Fruit fly (Drosophila melanogaster): ENCODE data around the gene Xport-A.

Xport-A gene

DNA sequence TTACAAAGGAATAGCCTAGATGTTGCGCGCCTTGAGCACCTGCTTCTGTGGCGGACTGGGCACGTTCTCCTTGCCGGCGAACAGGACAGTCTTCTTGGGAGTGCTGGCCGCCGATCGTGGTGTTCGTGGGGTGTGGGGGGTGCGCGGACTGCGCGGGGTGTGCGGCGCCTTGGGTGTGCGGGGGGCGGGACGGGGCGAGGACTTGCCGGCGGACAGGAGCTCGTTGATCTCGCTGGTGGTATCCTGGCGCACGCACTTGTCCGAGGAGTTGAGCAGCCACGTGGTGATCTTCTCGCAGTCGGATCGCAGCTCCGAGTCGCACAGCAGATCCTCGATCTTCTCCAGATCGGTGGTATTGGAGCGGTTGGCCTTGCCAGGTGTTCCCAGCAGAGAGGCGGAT lies 17.0 kb upstream of the Xport-A start (continued):
- TF ChIP-seq Tbp (GFP tag; optimal IDR thresholded peaks at IDR 0.05): no peak
- TF ChIP-seq CG5953 (GFP tag; IDR thresholded peaks at IDR 0.05): no peak
- TF ChIP-seq HLH4C (GFP tag; IDR thresholded peaks at IDR 0.05; ENCODE audit: partially characterized antibody): 0 out of 3 replicates have a peak, but pooled peaks have one; percentile 27
- no peak for TF ChIP-seq repo (GFP tag; optimal IDR thresholded peaks at IDR 0.05)
- no peak for TF ChIP-seq CG43689 (GFP tag; IDR thresholded peaks at IDR 0.05)
- no peak for TF ChIP-seq CG1024 (GFP tag; IDR thresholded peaks at IDR 0.05)
- no peak for TF ChIP-seq CG7987 (GFP tag; optimal IDR thresholded peaks at IDR 0.05)
- no peak for TF ChIP-seq CG4424 (GFP tag; optimal IDR thresholded peaks at IDR 0.05)
- no peak for TF ChIP-seq p53 (GFP tag; optimal IDR thresholded peaks at IDR 0.05)
- no peak for TF ChIP-seq CG12659 (GFP tag; optimal IDR thresholded peaks at IDR 0.05)
- no peak for TF ChIP-seq caup (GFP tag; optimal IDR thresholded peaks at IDR 0.05; ENCODE audit: severe bottlenecking)
- peak; percentile 39 for TF ChIP-seq Hr39 (optimal IDR thresholded peaks at IDR 0.05)
- no peak for TF ChIP-seq jigr1 (GFP tag; IDR thresholded peaks at IDR 0.05)

DNA sequence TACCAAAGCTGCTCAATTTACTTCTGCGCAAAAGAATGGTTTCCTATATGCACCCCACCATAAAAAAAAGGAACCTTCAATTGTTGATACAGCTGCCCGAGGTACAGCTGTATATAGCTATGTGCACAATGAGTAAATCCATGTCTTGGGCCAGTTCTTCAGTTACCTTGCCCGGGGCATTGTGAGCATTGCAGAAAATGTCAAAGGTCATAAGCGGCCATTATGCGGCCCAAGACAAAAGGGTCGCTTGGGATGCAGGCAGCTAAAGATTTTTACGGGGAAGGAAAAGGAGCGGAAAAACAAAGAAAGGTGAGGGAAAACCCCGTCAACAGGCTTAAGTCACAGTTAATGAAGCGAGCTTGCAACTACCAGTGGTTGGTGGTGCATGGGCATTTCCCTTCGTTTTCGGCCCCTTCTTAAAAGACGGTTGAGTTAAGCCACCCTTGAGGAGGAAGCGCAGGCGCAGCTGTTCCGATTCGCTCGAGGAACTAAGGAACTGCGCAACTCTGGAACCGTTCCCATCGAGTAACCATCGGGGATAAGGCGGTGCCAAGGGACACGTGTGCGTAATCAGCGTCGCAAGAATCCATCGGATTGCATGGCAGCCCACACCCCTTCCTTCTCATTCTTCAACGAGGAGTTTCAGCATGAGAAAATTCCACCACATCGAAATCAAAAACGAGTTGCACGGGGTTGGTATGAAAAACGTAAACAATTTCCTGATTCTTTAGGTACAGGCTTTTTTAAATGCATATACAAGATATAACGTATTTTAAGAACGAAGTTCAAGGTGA lies 15.9 kb upstream of the Xport-A start:
- no peak for TF ChIP-seq fru (optimal IDR thresholded peaks at IDR 0.05)
- no peak for TF ChIP-seq B-H1 (GFP tag; IDR thresholded peaks at IDR 0.05)
- no peak for TF ChIP-seq CG3065 (GFP tag; optimal IDR thresholded peaks at IDR 0.05)
- TF ChIP-seq zen (tag; optimal IDR thresholded peaks at IDR 0.05): peak; percentile 86
- TF ChIP-seq CG8290 (GFP tag; optimal IDR thresholded peaks at IDR 0.05): no peak
- TF ChIP-seq CG8290 (tag; optimal IDR thresholded peaks at IDR 0.05): no peak
- no peak for TF ChIP-seq Aef1 (GFP tag; IDR thresholded peaks at IDR 0.05)
- no peak for TF ChIP-seq Hmr (GFP tag; optimal IDR thresholded peaks at IDR 0.05)
- no peak for TF ChIP-seq caup (GFP tag; optimal IDR thresholded peaks at IDR 0.05; ENCODE audit: severe bottlenecking)
- TF ChIP-seq Kr (GFP tag; optimal IDR thresholded peaks at IDR 0.05): peak; percentile 50
- no peak for TF ChIP-seq CkIIα-i1 (GFP tag; IDR thresholded peaks at IDR 0.05)
- TF ChIP-seq disco-r (GFP tag; optimal IDR thresholded peaks at IDR 0.05): no peak
- TF ChIP-seq kni (GFP tag; optimal IDR thresholded peaks at IDR 0.05): peak; percentile 44
- TF ChIP-seq shn (GFP tag; optimal IDR thresholded peaks at IDR 0.05): no peak
- TF ChIP-seq Eip74EF (GFP tag; optimal IDR thresholded peaks at IDR 0.05): no peak
- no peak for TF ChIP-seq CG13775 (GFP tag; optimal IDR thresholded peaks at IDR 0.05)
- no peak for TF ChIP-seq ATbp (GFP tag; optimal IDR thresholded peaks at IDR 0.05)
- TF ChIP-seq CG18619 (GFP tag; optimal IDR thresholded peaks at IDR 0.05): no peak
- TF ChIP-seq otp (GFP tag; IDR thresholded peaks at IDR 0.05): no peak
- no peak for TF ChIP-seq Dip3 (GFP tag; optimal IDR thresholded peaks at IDR 0.05)
- TF ChIP-seq HLHmδ (GFP tag; optimal IDR thresholded peaks at IDR 0.05): no peak
- no peak for TF ChIP-seq jigr1 (GFP tag; IDR thresholded peaks at IDR 0.05)
- no peak for TF ChIP-seq Dip2 (GFP tag; IDR thresholded peaks at IDR 0.05)
- TF ChIP-seq CG11093 (GFP tag; IDR thresholded peaks at IDR 0.05): 0 out of 3 replicates have a peak, but pooled peaks have one; percentile 29
- no peak for TF ChIP-seq toy (GFP tag; IDR thresholded peaks at IDR 0.05)
- TF ChIP-seq CG31441 (GFP tag; IDR thresholded peaks at IDR 0.05): no peak
- TF ChIP-seq chm (GFP tag; IDR thresholded peaks at IDR 0.05): no peak
- peak; percentile 92 for TF ChIP-seq nerfin-1 (tag; optimal IDR thresholded peaks at IDR 0.05)
- peak; percentile 59 for TF ChIP-seq cad (GFP tag; optimal IDR thresholded peaks at IDR 0.05)
- no peak for TF ChIP-seq sob (GFP tag; IDR thresholded peaks at IDR 0.05)
- TF ChIP-seq NfI (GFP tag; optimal IDR thresholded peaks at IDR 0.05): no peak
- no peak for TF ChIP-seq CG10959 (GFP tag; IDR thresholded peaks at IDR 0.05)
- peak; percentile 78 for TF ChIP-seq D (optimal IDR thresholded peaks at IDR 0.05)
- peak; percentile 8 for TF ChIP-seq D (GFP tag; optimal IDR thresholded peaks at IDR 0.05)
- TF ChIP-seq ems (GFP tag; optimal IDR thresholded peaks at IDR 0.05): no peak
- no peak for TF ChIP-seq run (tag; optimal IDR thresholded peaks at IDR 0.05)
- no peak for TF ChIP-seq CG30403 (GFP tag; optimal IDR thresholded peaks at IDR 0.05)
- TF ChIP-seq CG11085 (GFP tag; IDR thresholded peaks at IDR 0.05): no peak
- TF ChIP-seq CG18764 (GFP tag; optimal IDR thresholded peaks at IDR 0.05): no peak
- no peak for TF ChIP-seq YL-1 (GFP tag; optimal IDR thresholded peaks at IDR 0.05)

Data from whole organism, embryonic.